Fruit fly (Drosophila melanogaster): ENCODE measurements around the gene Timp.

The Timp gene

DNA sequence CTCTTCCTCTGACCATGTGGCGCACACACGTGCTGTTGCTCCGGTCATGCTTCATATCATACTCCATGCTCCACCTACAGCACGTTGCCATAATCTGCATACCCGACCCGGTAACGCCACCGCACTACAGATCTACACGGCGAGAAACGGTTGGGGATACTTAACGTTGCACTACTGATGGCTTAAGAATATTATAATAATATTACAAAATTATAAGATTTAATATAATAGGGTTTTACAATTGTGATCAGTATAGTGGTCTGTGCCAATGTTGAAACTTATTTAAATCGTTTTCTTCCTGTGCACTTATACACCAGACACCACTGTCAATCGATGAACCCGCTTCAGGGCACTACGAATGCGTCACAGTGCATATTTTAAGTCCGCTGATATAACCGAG, 623 bp upstream of the Timp start (continued):
- no peak for TF ChIP-seq lov (optimal IDR thresholded peaks at IDR 0.05)
- peak; percentile 80; the same call in 2 of the 3 replicates for TF ChIP-seq lov (GFP tag; IDR thresholded peaks at IDR 0.05)
- no peak for TF ChIP-seq Opbp (GFP tag; IDR thresholded peaks at IDR 0.05; ENCODE audit: partially characterized antibody)
- peak; percentile 60 for TF ChIP-seq CG2875 (GFP tag; optimal IDR thresholded peaks at IDR 0.05)
- peak; percentile 5 for TF ChIP-seq CG31388 (GFP tag; optimal IDR thresholded peaks at IDR 0.05)
- TF ChIP-seq Aef1 (GFP tag; IDR thresholded peaks at IDR 0.05): peak; percentile 63; the same call in 2 of the 3 replicates
- TF ChIP-seq CG10267 (tag; optimal IDR thresholded peaks at IDR 0.05): peak; percentile 52
- peak; percentile 81 for TF ChIP-seq dysf (GFP tag; IDR thresholded peaks at IDR 0.05)
- no peak for TF ChIP-seq en (GFP tag; optimal IDR thresholded peaks at IDR 0.05)
- TF ChIP-seq CG6254 (GFP tag; optimal IDR thresholded peaks at IDR 0.05): peak; percentile 70
- TF ChIP-seq Nf-YA (GFP tag; IDR thresholded peaks at IDR 0.05): peak; percentile 66; the same call in 1 of the 2 replicates
- TF ChIP-seq CG16863 (GFP tag; optimal IDR thresholded peaks at IDR 0.05): no peak
- peak; percentile 71; the same call in 1 of the 2 replicates for TF ChIP-seq Awh (GFP tag; IDR thresholded peaks at IDR 0.05)
- peak; percentile 59 for TF ChIP-seq Gsc (GFP tag; IDR thresholded peaks at IDR 0.05)
- TF ChIP-seq Eip74EF (GFP tag; optimal IDR thresholded peaks at IDR 0.05): peak in 1 of 2 experiments; percentile 42
- TF ChIP-seq BtbVII (GFP tag; optimal IDR thresholded peaks at IDR 0.05): peak; percentile 37
- TF ChIP-seq CkIIα-i1 (GFP tag; IDR thresholded peaks at IDR 0.05): 0 out of 2 replicates have a peak, but pooled peaks have one; percentile 12
- no peak for TF ChIP-seq Camta (GFP tag; optimal IDR thresholded peaks at IDR 0.05)
- TF ChIP-seq ssp (GFP tag; IDR thresholded peaks at IDR 0.05): peak; percentile 70
- TF ChIP-seq Max (GFP tag; optimal IDR thresholded peaks at IDR 0.05): peak; percentile 11
- no peak for TF ChIP-seq CG2116 (GFP tag; optimal IDR thresholded peaks at IDR 0.05)
- peak; percentile 79 for TF ChIP-seq row (GFP tag; IDR thresholded peaks at IDR 0.05)
- TF ChIP-seq CG17568 (GFP tag; optimal IDR thresholded peaks at IDR 0.05): no peak
- peak; percentile 80 for TF ChIP-seq sens (GFP tag)
- peak; percentile 48; the same call in 1 of the 3 replicates for TF ChIP-seq CG11695 (GFP tag; IDR thresholded peaks at IDR 0.05)
- TF ChIP-seq caup (GFP tag; optimal IDR thresholded peaks at IDR 0.05; ENCODE audit: severe bottlenecking): peak; percentile 57
- TF ChIP-seq gsb (GFP tag; IDR thresholded peaks at IDR 0.05): 0 out of 2 replicates have a peak, but pooled peaks have one; percentile 18
- TF ChIP-seq CG12104 (GFP tag; optimal IDR thresholded peaks at IDR 0.05): peak; percentile 30
- no peak for TF ChIP-seq CG2202 (tag; optimal IDR thresholded peaks at IDR 0.05)
- no peak for TF ChIP-seq CG34376 (GFP tag; optimal IDR thresholded peaks at IDR 0.05)
- no peak for TF ChIP-seq ERR (GFP tag; optimal IDR thresholded peaks at IDR 0.05)
- TF ChIP-seq Ptx1 (GFP tag; IDR thresholded peaks at IDR 0.05): peak; percentile 86
- no peak for TF ChIP-seq Myb (GFP tag; optimal IDR thresholded peaks at IDR 0.05)
- TF ChIP-seq Oli (tag; optimal IDR thresholded peaks at IDR 0.05): peak; percentile 82
- peak; percentile 88 for TF ChIP-seq Sox102F (GFP tag; optimal IDR thresholded peaks at IDR 0.05)
- TF ChIP-seq CG11696 (GFP tag; IDR thresholded peaks at IDR 0.05): peak; percentile 54; the same call in 1 of the 2 replicates
- TF ChIP-seq dmrt11E (tag; optimal IDR thresholded peaks at IDR 0.05): peak; percentile 48
- peak; percentile 17 for TF ChIP-seq CrebB (tag; optimal IDR thresholded peaks at IDR 0.05)
- TF ChIP-seq CG3726 (GFP tag; IDR thresholded peaks at IDR 0.05): 0 out of 3 replicates have a peak, but pooled peaks have one; percentile 31
- TF ChIP-seq sima (GFP tag; optimal IDR thresholded peaks at IDR 0.05): no peak
- peak; percentile 86 for TF ChIP-seq CG11504 (tag; optimal IDR thresholded peaks at IDR 0.05)
- peak; percentile 12 for TF ChIP-seq tio (GFP tag; optimal IDR thresholded peaks at IDR 0.05)
- no peak for TF ChIP-seq Elba2 (GFP tag; optimal IDR thresholded peaks at IDR 0.05)
- TF ChIP-seq Abd-B (GFP tag; optimal IDR thresholded peaks at IDR 0.05): peak; percentile 67
- TF ChIP-seq cato (GFP tag; optimal IDR thresholded peaks at IDR 0.05; ENCODE audit: borderline replicate concordance): peak; percentile 28
- TF ChIP-seq slp2 (GFP tag; optimal IDR thresholded peaks at IDR 0.05): no peak
- peak; percentile 79 for TF ChIP-seq CG6689 (GFP tag; IDR thresholded peaks at IDR 0.05)
- TF ChIP-seq vvl (GFP tag; IDR thresholded peaks at IDR 0.05): peak; percentile 89
- peak; percentile 64 for TF ChIP-seq zfh1 (GFP tag; IDR thresholded peaks at IDR 0.05)
- no peak for TF ChIP-seq CG17359 (tag; optimal IDR thresholded peaks at IDR 0.05)
- TF ChIP-seq sr (GFP tag; IDR thresholded peaks at IDR 0.05): peak; percentile 65
